Fruit fly (Drosophila melanogaster) whole organism, pupa: ENCODE results near the gene Tsc1.
A peak's percentile ranks its signal among the peaks of the same experiment; 100 is the strongest.

Experiments
- Pif1A ChIP-seq: fragments of 200-800 bp; sonication (Bioruptor generic); optimal IDR thresholded peaks from 3 replicates; lab custom pipeline; 2016; ENCODE audit warnings: missing biosample characterization, missing genetic modification characterization
- gl ChIP-seq: fragments of 200-800 bp; sonication (Bioruptor generic); optimal IDR thresholded peaks from 2 replicates; lab custom pipeline; 2018; ENCODE audit warnings: missing biosample characterization, mild to moderate bottlenecking, missing genetic modification characterization

DNA sequence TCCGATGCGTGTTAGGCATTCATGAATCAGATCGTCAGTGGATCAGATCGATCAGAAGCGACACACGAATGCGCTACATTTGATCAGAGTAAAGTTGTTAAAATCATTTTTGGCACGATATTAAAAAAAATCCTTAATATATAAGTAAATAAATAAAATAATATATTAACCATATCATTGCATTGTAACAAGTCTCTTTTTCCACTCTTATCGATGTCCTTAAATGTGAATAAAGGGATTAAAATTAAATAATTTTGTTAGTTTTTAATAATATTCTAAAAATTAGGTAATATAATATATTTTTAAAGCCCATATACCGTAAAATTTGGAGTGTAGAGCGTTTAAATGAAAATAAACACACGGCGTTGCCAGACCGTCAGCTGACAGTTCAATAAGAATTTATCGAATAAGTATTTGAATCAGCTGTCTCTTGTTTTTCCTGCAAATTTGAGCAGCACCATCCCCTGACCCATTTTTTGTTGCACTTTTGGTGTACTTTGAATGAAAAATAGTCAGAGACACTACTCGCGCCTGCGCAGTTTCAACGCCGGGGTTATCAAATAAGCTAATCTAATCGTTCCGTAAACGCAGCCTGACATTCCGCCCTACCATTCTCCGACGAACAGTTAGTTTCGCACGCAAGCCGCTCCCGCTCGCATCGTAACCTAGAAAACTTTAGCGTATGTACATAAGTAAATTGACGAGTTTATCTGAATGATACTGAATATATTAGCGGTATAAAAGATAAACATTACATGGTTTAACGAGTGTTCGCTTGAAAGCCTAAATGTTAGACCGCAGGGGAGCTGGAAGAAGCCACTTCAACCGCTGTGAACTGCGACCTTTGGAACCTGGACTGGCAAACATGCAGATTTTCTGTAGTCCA lies 22.1 kb downstream of the Tsc1 start, which contains the start of the genes p38a and CG6178:
- peak; percentile 91 for TF ChIP-seq Pif1A
- peak; percentile 74 for TF ChIP-seq gl (tag; lab: Kevin White, UChicago)
